Fruit fly (Drosophila melanogaster) whole organism, prepupa: ENCODE measurements around the gene CG17264.
A peak's percentile ranks its signal among the peaks of the same experiment; 100 is the strongest.

ENCODE experiments used
- CG10631 ChIP-seq: fragments of 200-800 bp; sonication (Bioruptor generic); optimal IDR thresholded peaks from 2 replicates; lab custom pipeline; 2016; ENCODE audit warnings: missing biosample characterization, missing genetic modification characterization
- CG10669 ChIP-seq: fragments of 200-800 bp; sonication (Bioruptor generic); optimal IDR thresholded peaks from 3 replicates; lab custom pipeline; 2018; ENCODE audit warnings: missing biosample characterization, mild to moderate bottlenecking, missing genetic modification characterization, moderate library complexity
- CG11294 ChIP-seq: fragments of 200-800 bp; sonication (Bioruptor generic); IDR thresholded peaks from 2 replicates; pipeline ENCODE4 v1.3.6; 2022; ENCODE audit warnings: missing biosample characterization, missing genetic modification characterization
- CG11762 ChIP-seq: fragments of 200-800 bp; sonication (Bioruptor generic); optimal IDR thresholded peaks from 3 replicates; lab custom pipeline; 2016; ENCODE audit warnings: missing biosample characterization, missing genetic modification characterization; ENCODE audit not compliant: insufficient read depth
- CG1621 ChIP-seq: fragments of 200-800 bp; sonication (Bioruptor generic); optimal IDR thresholded peaks from 3 replicates; lab custom pipeline; 2018; ENCODE audit warnings: missing biosample characterization, mild to moderate bottlenecking, missing genetic modification characterization
- CG31627 ChIP-seq: fragments of 200-800 bp; sonication (Bioruptor generic); optimal IDR thresholded peaks from 3 replicates; lab custom pipeline; 2016; ENCODE audit warnings: missing biosample characterization, missing genetic modification characterization
- CG32006 ChIP-seq: fragments of 200-800 bp; sonication (Bioruptor generic); optimal IDR thresholded peaks from 3 replicates; lab custom pipeline; 2017; ENCODE audit warnings: missing biosample characterization, mild to moderate bottlenecking, missing genetic modification characterization
- CG6163 ChIP-seq: fragments of 200-800 bp; sonication (Bioruptor generic); IDR thresholded peaks from 3 replicates; pipeline ENCODE4 v1.3.6; 2022; ENCODE audit warnings: missing biosample characterization, missing genetic modification characterization
- CG6276 ChIP-seq: fragments of 200-800 bp; sonication (Bioruptor generic); optimal IDR thresholded peaks from 2 replicates; lab custom pipeline; 2017; ENCODE audit warnings: missing biosample characterization, mild to moderate bottlenecking, missing genetic modification characterization
- CG6792 ChIP-seq: fragments of 200-800 bp; sonication (Bioruptor generic); optimal IDR thresholded peaks from 3 replicates; lab custom pipeline; 2016; ENCODE audit warnings: missing biosample characterization, missing genetic modification characterization
- CG8119 ChIP-seq: fragments of 200-800 bp; sonication (Bioruptor generic); IDR thresholded peaks from 3 replicates; pipeline ENCODE4 v1.3.6; 2022; ENCODE audit warnings: missing biosample characterization, missing genetic modification characterization
- CG8319 ChIP-seq: fragments of 200-800 bp; sonication (Bioruptor generic); optimal IDR thresholded peaks from 3 replicates; lab custom pipeline; 2016; ENCODE audit warnings: missing biosample characterization, missing genetic modification characterization
- CG8632 ChIP-seq: fragments of 200-800 bp; sonication (Bioruptor generic); optimal IDR thresholded peaks from 3 replicates; lab custom pipeline; 2016; ENCODE audit warnings: missing biosample characterization, missing genetic modification characterization
- CG9139 ChIP-seq: fragments of 200-800 bp; sonication (Bioruptor generic); optimal IDR thresholded peaks from 3 replicates; lab custom pipeline; 2017; ENCODE audit warnings: missing biosample characterization, mild to moderate bottlenecking, missing genetic modification characterization
- Eip75B ChIP-seq: fragments of 200-800 bp; sonication (Bioruptor generic); optimal IDR thresholded peaks from 3 replicates; lab custom pipeline; 2016; ENCODE audit warnings: missing biosample characterization, missing genetic modification characterization
- Eip78C ChIP-seq: fragments of 200-800 bp; sonication (Bioruptor generic); peaks from one replicate; lab custom pipeline; 2016; ENCODE audit warnings: missing biosample characterization, missing genetic modification characterization
- Ets21C ChIP-seq: fragments of 200-800 bp; sonication (Bioruptor generic); optimal IDR thresholded peaks from 3 replicates; lab custom pipeline; 2016; ENCODE audit warnings: missing biosample characterization, missing genetic modification characterization
- Ets96B ChIP-seq: fragments of 200-800 bp; optimal IDR thresholded peaks from 2 replicates; lab custom pipeline; 2019; ENCODE audit warnings: missing biosample characterization, mild to moderate bottlenecking, missing genetic modification characterization, moderate library complexity
- Gug ChIP-seq: fragments of 200-800 bp; sonication (Bioruptor generic); IDR thresholded peaks from 2 replicates; pipeline ENCODE4 v1.3.6; 2022; ENCODE audit warnings: missing biosample characterization, missing genetic modification characterization
- Hr39 ChIP-seq: fragments of 200-800 bp; sonication (Bioruptor generic); optimal IDR thresholded peaks from 2 replicates; lab custom pipeline; 2016; ENCODE audit warnings: missing biosample characterization, missing genetic modification characterization
- Lpt ChIP-seq: fragments of 200-800 bp; sonication (Bioruptor generic); optimal IDR thresholded peaks from 3 replicates; lab custom pipeline; 2016; ENCODE audit warnings: missing biosample characterization, missing genetic modification characterization
- Met ChIP-seq: fragments of 200-800 bp; sonication (Bioruptor generic); optimal IDR thresholded peaks from 3 replicates; lab custom pipeline; 2016; ENCODE audit warnings: missing biosample characterization, missing genetic modification characterization
- Sox102F ChIP-seq: fragments of 200-800 bp; sonication (Bioruptor generic); optimal IDR thresholded peaks from 2 replicates; lab custom pipeline; 2016; ENCODE audit warnings: missing biosample characterization, mild to moderate bottlenecking, missing genetic modification characterization
- Sox15 ChIP-seq: fragments of 200-800 bp; sonication (Bioruptor generic); optimal IDR thresholded peaks from 3 replicates; lab custom pipeline; 2016; ENCODE audit warnings: missing biosample characterization, missing genetic modification characterization
- acj6 ChIP-seq: fragments of 200-800 bp; sonication (Bioruptor generic); optimal IDR thresholded peaks from 3 replicates; lab custom pipeline; 2016; ENCODE audit warnings: missing biosample characterization, missing genetic modification characterization
- cyc ChIP-seq: fragments of 200-800 bp; sonication (Bioruptor generic); optimal IDR thresholded peaks from 3 replicates; lab custom pipeline; 2016; ENCODE audit warnings: missing biosample characterization, missing genetic modification characterization
- dsx ChIP-seq: fragments of 200-800 bp; optimal IDR thresholded peaks from 3 replicates; lab custom pipeline; 2019; ENCODE audit warnings: missing biosample characterization, mild to moderate bottlenecking, missing genetic modification characterization, moderate library complexity; ENCODE audit not compliant: poor library complexity, severe bottlenecking
- esn ChIP-seq: fragments of 200-800 bp; sonication (Bioruptor generic); optimal IDR thresholded peaks from 2 replicates; lab custom pipeline; 2016; ENCODE audit warnings: missing biosample characterization, mild to moderate bottlenecking, missing genetic modification characterization, moderate library complexity
- fd59A ChIP-seq: fragments of 200-800 bp; sonication (Bioruptor generic); optimal IDR thresholded peaks from 2 replicates; lab custom pipeline; 2017; ENCODE audit warnings: missing biosample characterization, mild to moderate bottlenecking, missing genetic modification characterization, missing genetic modification reagents
- fkh ChIP-seq: fragments of 200-800 bp; sonication (Bioruptor generic); optimal IDR thresholded peaks from 3 replicates; lab custom pipeline; 2017; ENCODE audit warnings: missing biosample characterization, mild to moderate bottlenecking, missing genetic modification characterization, moderate library complexity
- lz ChIP-seq: fragments of 200-800 bp; sonication (Bioruptor generic); optimal IDR thresholded peaks from 3 replicates; lab custom pipeline; 2016; ENCODE audit warnings: missing biosample characterization, missing genetic modification characterization
- net ChIP-seq: fragments of 200-800 bp; sonication (Bioruptor generic); optimal IDR thresholded peaks from 3 replicates; lab custom pipeline; 2016; ENCODE audit warnings: missing biosample characterization, missing genetic modification characterization
- svp ChIP-seq: fragments of 200-800 bp; sonication (Bioruptor generic); peaks from one replicate; lab custom pipeline; 2016; ENCODE audit warnings: missing biosample characterization, missing genetic modification characterization
- topi ChIP-seq: fragments of 200-800 bp; sonication (Bioruptor generic); optimal IDR thresholded peaks from 3 replicates; lab custom pipeline; 2016; ENCODE audit warnings: missing biosample characterization, missing genetic modification characterization
- vri ChIP-seq: fragments of 200-800 bp; sonication (Bioruptor generic); optimal IDR thresholded peaks from 3 replicates; lab custom pipeline; 2016; ENCODE audit warnings: missing biosample characterization, mild to moderate bottlenecking, missing genetic modification characterization

The CG17264 gene

DNA sequence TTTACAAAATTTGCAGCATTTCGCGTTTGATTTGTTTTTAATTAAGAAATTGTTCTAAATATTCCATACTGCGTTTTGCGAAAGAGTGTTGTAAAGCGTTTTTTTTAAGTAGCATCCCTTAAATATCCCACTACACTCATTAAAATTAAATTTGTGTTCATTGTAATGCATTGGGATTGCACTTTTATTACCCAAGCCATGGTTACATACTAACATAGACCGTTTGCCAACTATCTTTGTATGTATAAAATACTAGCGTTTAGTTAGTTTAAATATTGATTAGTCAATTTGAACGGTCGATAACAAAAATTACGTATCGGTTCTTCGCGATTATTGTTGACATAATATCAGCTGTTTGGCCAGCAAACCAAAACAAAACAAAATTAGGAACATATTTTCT is 21.5 kb downstream of the CG17264 start, which contains the start of the genes cnir and CG17221 (continued):
- peak; percentile 76 for TF ChIP-seq Hr39 (GFP tag; lab: Kevin White, UChicago)
- TF ChIP-seq CG6163 (GFP tag; lab: Robert Waterston, UW), result peak; percentile 36; the same call in 2 of the 3 replicates
- TF ChIP-seq CG10669 (GFP tag; lab: Kevin White, UChicago), result peak; percentile 47
- peak; percentile 37 for TF ChIP-seq Sox15 (GFP tag; lab: Kevin White, UChicago)
- peak; percentile 93 for TF ChIP-seq vri (GFP tag; lab: Kevin White, UChicago)
- TF ChIP-seq esn (GFP tag; lab: Kevin White, UChicago), result peak; percentile 83
- TF ChIP-seq acj6 (GFP tag; lab: Kevin White, UChicago), result peak; percentile 72
- peak; percentile 41 for TF ChIP-seq fd59A (GFP tag; lab: Kevin White, UChicago)
- TF ChIP-seq CG6276 (GFP tag; lab: Kevin White, UChicago), result no peak
- TF ChIP-seq Ets96B, result no peak
- no peak for TF ChIP-seq dsx (GFP tag; lab: Kevin White, UChicago)
- TF ChIP-seq, all 60 proteins: peak for 42

- TF ChIP-seq CG6792 (GFP tag; lab: Kevin White, UChicago) (no peak), vri (GFP tag; lab: Kevin White, UChicago) (peak; percentile 64), Met (no peak), svp (GFP tag; lab: Kevin White, UChicago) (peak; percentile 86)
- TF ChIP-seq, all 60 proteins: peak for 2
Measured at dm6 chr2L:3041918-3042615, 23.8 kb downstream of the CG17264 start, which contains the start of gene CG17261. TSS of gene CG17261 (plus strand) at chr2L:3042551.

dm6 chr2L:3043647-3044046 is 25.3 kb downstream of the CG17264 start, which contains the start of gene FASN2:
TSS of gene FASN2 (plus strand) at chr2L:3043947.
- TF ChIP-seq CG31627 (GFP tag; lab: Kevin White, UChicago) (no peak), Gug (no peak), CG6276 (GFP tag; lab: Kevin White, UChicago) (no peak), Eip75B (no peak)

- TF ChIP-seq lz (GFP tag; lab: Kevin White, UChicago), result no peak
- no peak for TF ChIP-seq CG11762
- TF ChIP-seq fkh (GFP tag; lab: Kevin White, UChicago), result peak; percentile 35
- TF ChIP-seq CG8632 (GFP tag; lab: Kevin White, UChicago), result no peak
- peak; percentile 39 for TF ChIP-seq vri (GFP tag; lab: Kevin White, UChicago)
- TF ChIP-seq CG10669 (GFP tag; lab: Kevin White, UChicago), result no peak
- no peak for TF ChIP-seq cyc (GFP tag; lab: Kevin White, UChicago)
- TF ChIP-seq CG6792 (GFP tag; lab: Kevin White, UChicago), result no peak
- no peak for TF ChIP-seq CG1621
- peak; percentile 96 for TF ChIP-seq svp (GFP tag; lab: Kevin White, UChicago)
- no peak for TF ChIP-seq CG8319 (GFP tag; lab: Kevin White, UChicago)
Measured at dm6 chr2L:3044660-3045504, 26.6 kb downstream of the CG17264 start.

DNA sequence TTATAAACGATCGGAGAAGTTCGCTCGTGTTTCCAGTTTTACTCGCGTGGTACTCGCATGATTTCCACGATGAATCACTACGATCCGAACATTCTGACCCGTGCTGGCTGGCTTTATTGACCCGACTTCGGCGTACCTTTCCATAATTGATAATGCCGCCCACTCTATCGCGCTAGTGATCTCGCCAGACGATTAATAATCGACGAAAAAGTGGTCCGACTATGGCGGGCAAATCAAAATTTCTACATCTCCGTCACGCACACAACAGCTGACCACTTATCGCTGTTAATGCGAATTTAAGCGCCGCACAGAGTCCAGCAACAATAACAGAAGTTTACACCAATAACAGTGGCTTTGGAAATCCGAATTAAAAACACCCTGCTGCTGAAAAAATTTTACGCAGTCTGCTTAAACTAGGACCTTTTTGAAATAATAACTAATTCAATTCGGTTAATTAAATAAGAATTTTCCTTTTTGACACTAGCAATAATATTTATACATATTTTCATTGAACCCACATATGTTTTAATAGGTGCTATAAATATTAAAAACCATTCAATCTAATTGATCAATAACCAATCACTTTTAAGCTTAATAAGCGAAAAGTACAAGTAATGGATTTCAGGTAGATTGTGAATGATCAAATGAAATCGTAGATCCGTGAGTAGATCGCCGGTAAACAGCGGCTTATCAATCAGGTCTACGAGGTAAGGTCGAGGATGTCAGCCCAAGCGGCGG is 37.6 kb downstream of the CG17264 start:
- TF ChIP-seq Met, result peak; percentile 75
- no peak for TF ChIP-seq CG11294
- TF ChIP-seq vri (GFP tag; lab: Kevin White, UChicago), result peak; percentile 46
- peak; percentile 98 for TF ChIP-seq svp (GFP tag; lab: Kevin White, UChicago)
- TF ChIP-seq CG8119 (GFP tag; lab: Robert Waterston, UW), result 0 out of 3 replicates have a peak, but pooled peaks have one; percentile 22
- peak; percentile 67 for TF ChIP-seq Hr39 (GFP tag; lab: Kevin White, UChicago)
- no peak for TF ChIP-seq CG6163 (GFP tag; lab: Robert Waterston, UW)
- TF ChIP-seq esn (GFP tag; lab: Kevin White, UChicago), result peak; percentile 81
- peak; percentile 48 for TF ChIP-seq net (GFP tag; lab: Kevin White, UChicago)
- peak; percentile 23 for TF ChIP-seq CG11762
- TF ChIP-seq CG9139, result no peak
- peak; percentile 79 for TF ChIP-seq CG32006 (GFP tag; lab: Kevin White, UChicago)
- TF ChIP-seq Sox15 (GFP tag; lab: Kevin White, UChicago), result peak; percentile 38
- TF ChIP-seq dsx (GFP tag; lab: Kevin White, UChicago), result no peak
- peak; percentile 16 for TF ChIP-seq Ets96B
- TF ChIP-seq CG6276 (GFP tag; lab: Kevin White, UChicago), result peak; percentile 64
- peak; percentile 48 for TF ChIP-seq Sox102F (GFP tag; lab: Kevin White, UChicago)
- peak; percentile 50 for TF ChIP-seq CG10669 (GFP tag; lab: Kevin White, UChicago)
- TF ChIP-seq fd59A (GFP tag; lab: Kevin White, UChicago), result peak; percentile 50
- TF ChIP-seq topi, result peak; percentile 69
- TF ChIP-seq CG8319 (GFP tag; lab: Kevin White, UChicago), result no peak
- peak; percentile 56 for TF ChIP-seq Ets21C (GFP tag; lab: Kevin White, UChicago)
- peak; percentile 94 for TF ChIP-seq Eip78C (GFP tag; lab: Kevin White, UChicago)
- peak; percentile 52 for TF ChIP-seq CG10631
- TF ChIP-seq Lpt (GFP tag; lab: Kevin White, UChicago), result peak; percentile 11
- peak; percentile 60 for TF ChIP-seq Eip75B
